Fruit fly (Drosophila melanogaster) whole organism, embryonic: ENCODE data around the gene Pp1-87B.

ENCODE experiments used
- BtbVII ChIP-seq: fragments of 200-800 bp; sonication (Bioruptor generic); optimal IDR thresholded peaks from 3 replicates; lab custom pipeline; 2017; ENCODE audit warnings: missing biosample characterization, mild to moderate bottlenecking, missing genetic modification characterization
- Eip74EF ChIP-seq, 2 experiments: fragments of 200-800 bp in 1 of 2; fragments of >200 bp in 1 of 2; sonication (Bioruptor generic) in 1 of 2; optimal IDR thresholded peaks; 2 replicates each; lab custom pipeline; 2017 to 2019; ENCODE audit warnings: missing biosample characterization in 2 of 2, missing genetic modification characterization in 2 of 2, mild to moderate bottlenecking in 1 of 2, moderate library complexity in 1 of 2
- sd ChIP-seq: fragments of 200-800 bp; sonication (Bioruptor generic); optimal IDR thresholded peaks from 3 replicates; lab custom pipeline; 2018; ENCODE audit warnings: missing biosample characterization, mild to moderate bottlenecking, missing genetic modification characterization, moderate library complexity
- zen2 ChIP-seq: fragments of 200-800 bp; sonication (Bioruptor generic); IDR thresholded peaks from 3 replicates; pipeline ENCODE4 v1.3.6; 2022; ENCODE audit warnings: missing biosample characterization, missing genetic modification characterization; ENCODE audit not compliant: partially characterized antibody

DNA sequence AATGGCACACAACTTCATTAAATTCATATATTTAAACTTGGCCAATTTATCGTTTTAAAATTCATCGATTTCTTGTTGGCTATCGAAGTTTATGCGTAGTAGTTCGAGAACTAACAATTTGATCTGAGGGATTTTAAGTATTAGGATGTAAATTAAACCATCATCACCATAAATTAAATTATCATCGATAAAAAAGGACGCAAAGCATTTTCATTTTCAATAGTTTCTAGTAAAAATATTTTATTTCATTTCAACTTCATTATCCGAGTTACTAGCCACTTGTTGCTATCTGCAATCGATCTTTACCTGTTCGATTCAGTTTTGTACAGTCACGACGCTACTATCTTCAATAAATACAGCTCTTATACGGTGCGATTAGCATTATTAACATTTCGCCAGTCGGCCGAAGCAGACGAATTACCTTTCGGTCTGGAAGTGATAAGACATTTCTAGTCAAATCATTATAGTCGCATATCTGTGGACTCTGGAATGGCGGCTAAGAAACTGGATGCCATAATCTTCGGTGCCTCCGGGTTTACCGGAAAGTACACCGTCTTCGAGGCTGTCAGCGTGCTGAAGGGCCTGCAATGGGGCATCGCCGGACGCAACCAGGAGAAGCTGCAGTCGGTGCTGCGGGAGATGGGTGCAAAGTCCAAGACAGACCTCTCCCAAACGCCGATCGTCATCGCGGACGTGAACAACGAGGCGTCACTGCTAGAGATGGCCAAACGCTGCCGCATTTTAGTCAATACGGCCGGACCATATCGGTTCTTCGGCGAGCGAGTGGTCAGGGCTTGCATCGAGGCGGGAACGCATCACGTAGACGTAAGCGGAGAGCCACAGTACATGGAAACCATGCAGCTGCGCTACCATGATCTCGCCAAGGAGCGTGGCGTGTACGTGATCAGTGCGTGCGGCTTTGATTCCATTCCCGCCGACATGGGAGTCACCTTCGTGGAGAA lies 19.2 kb downstream of the Pp1-87B start, which contains the start of gene CG5167:
- no peak for TF ChIP-seq Eip74EF (GFP tag; optimal IDR thresholded peaks at IDR 0.05; lab: Kevin White, UChicago)
- TF ChIP-seq zen2 (GFP tag; lab: Robert Waterston, UW) = no peak
- TF ChIP-seq BtbVII (GFP tag; lab: Kevin White, UChicago) = peak; percentile 63
- TF ChIP-seq sd (tag; lab: Kevin White, UChicago) = no peak
